Fruit fly (Drosophila melanogaster) S2 (cell line): ENCODE measurements around the gene CG32793.

Experiments
- CG8478 ChIP-seq: fragments of >200 bp; optimal IDR thresholded peaks from 2 replicates; lab custom pipeline; 2018
- CTCF ChIP-seq, 2 experiments: fragments of >200 bp; optimal IDR thresholded peaks; 2 replicates each; lab custom pipeline; 2018

dm6 chrX:2883561-2883960, 46.0 kb upstream of the CG32793 start, which contains the start of gene CG14418:
- TF ChIP-seq CTCF (optimal IDR thresholded peaks at IDR 0.05; lab: Kevin White, UChicago) (no peak), CG8478 (no peak)
